Fruit fly (Drosophila melanogaster) S2 (cell line): ENCODE measurements around the gene Taf6.

ENCODE experiments used
- CG8478 ChIP-seq: fragments of >200 bp; optimal IDR thresholded peaks from 2 replicates; lab custom pipeline; 2018
- CTCF ChIP-seq, 2 experiments: fragments of >200 bp; optimal IDR thresholded peaks; 2 replicates each; lab custom pipeline; 2018

DNA sequence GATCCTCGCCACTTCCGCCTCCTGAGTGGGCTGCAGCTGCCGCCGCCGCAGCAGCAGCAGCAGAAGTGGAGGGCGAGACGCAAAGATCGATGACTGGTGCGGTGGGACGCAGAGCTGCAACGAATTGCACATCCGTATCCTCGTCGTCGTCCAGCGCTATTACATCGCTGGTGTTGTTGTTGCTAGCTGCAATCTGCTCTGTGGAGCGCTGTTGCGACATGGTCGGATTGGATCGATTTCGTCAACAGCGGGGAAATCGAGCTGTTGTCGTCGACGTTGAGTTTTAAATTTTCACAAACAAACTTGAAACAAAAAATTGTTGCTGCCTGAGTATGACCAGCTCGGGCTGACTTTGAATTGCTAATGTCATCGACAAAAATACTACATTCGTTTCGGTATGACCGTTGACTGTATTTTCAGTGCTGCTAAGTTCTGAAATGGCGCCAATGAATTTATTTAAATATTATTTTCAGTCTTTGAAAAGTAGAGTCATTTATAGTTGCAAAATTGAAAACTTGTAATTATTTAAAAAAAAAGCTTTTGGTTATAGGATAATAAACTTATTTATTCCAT lies 43.6 kb downstream of the Taf6 start, which contains the start of gene Rnf146:
- TF ChIP-seq CG8478 (lab: Kevin White, UChicago) (no peak), CTCF (optimal IDR thresholded peaks at IDR 0.05; lab: Kevin White, UChicago) (no peak)
